Worm (Caenorhabditis elegans) whole organism, L2 larva: ENCODE results near the gene srbc-44.

Experiments used
- F13H6.1 ChIP-seq: sonication (generic microtip); optimal IDR thresholded peaks from 2 replicates; lab custom pipeline; 2016; ENCODE audit warnings: missing genetic modification characterization, missing compliant biosample characterization
- R02D3.7 ChIP-seq: fragments of 150-350 bp; optimal IDR thresholded peaks from 2 replicates; lab custom pipeline; 2014; ENCODE audit warnings: missing biosample characterization, missing genetic modification characterization
- Y55F3AM.14 ChIP-seq: fragments of 200-800 bp; sonication (Bioruptor generic); optimal IDR thresholded peaks from 2 replicates; lab custom pipeline; 2018; ENCODE audit warnings: mild to moderate bottlenecking, missing genetic modification characterization, missing compliant biosample characterization
- ZK546.5 ChIP-seq: sonication (generic microtip); optimal IDR thresholded peaks from 2 replicates; lab custom pipeline; 2017; ENCODE audit warnings: missing biosample characterization, missing genetic modification characterization
- aly-2 ChIP-seq: fragments of 150-350 bp; optimal IDR thresholded peaks from 2 replicates; lab custom pipeline; 2014; ENCODE audit warnings: missing biosample characterization, missing genetic modification characterization
- blmp-1 ChIP-seq: sonication (generic microtip); optimal IDR thresholded peaks from 2 replicates; lab custom pipeline; 2017; ENCODE audit warnings: missing genetic modification characterization, mild to moderate bottlenecking, missing compliant biosample characterization, antibody characterized with exemption, moderate library complexity; ENCODE audit not compliant: insufficient read depth
- crh-2 ChIP-seq: sonication (generic microtip); optimal IDR thresholded peaks from 2 replicates; lab custom pipeline; 2017; ENCODE audit warnings: missing biosample characterization, missing genetic modification characterization
- egl-27 ChIP-seq: sonication (generic microtip); optimal IDR thresholded peaks from 3 replicates; lab custom pipeline; 2017; ENCODE audit warnings: missing biosample characterization, missing genetic modification reagents, missing genetic modification characterization
- fos-1 ChIP-seq: fragments of 150-350 bp; optimal IDR thresholded peaks from 2 replicates; lab custom pipeline; 2014; ENCODE audit warnings: missing biosample characterization, missing genetic modification characterization
- gmeb-1 ChIP-seq: fragments of 150-350 bp; optimal IDR thresholded peaks from 2 replicates; lab custom pipeline; 2014; ENCODE audit warnings: missing biosample characterization, missing genetic modification characterization
- lin-11 ChIP-seq: fragments of 150-350 bp; sonication (generic microtip); optimal IDR thresholded peaks from 2 replicates; lab custom pipeline; 2014; ENCODE audit warnings: missing biosample characterization, missing genetic modification characterization, inconsistent platforms, mixed read lengths
- lin-39 ChIP-seq: fragments of 150-350 bp; optimal IDR thresholded peaks from 2 replicates; lab custom pipeline; 2014; ENCODE audit warnings: missing biosample characterization, missing genetic modification reagents, missing genetic modification characterization
- lsy-2 ChIP-seq, 2 experiments: fragments of 150-350 bp in 1 of 2; sonication (generic microtip) in 1 of 2; optimal IDR thresholded peaks; 2 replicates each; lab custom pipeline; 2014 to 2017; ENCODE audit warnings: missing biosample characterization in 2 of 2, missing genetic modification characterization in 2 of 2
- mbf-1 ChIP-seq: sonication (generic microtip); optimal IDR thresholded peaks from 2 replicates; lab custom pipeline; 2017; ENCODE audit warnings: missing biosample characterization, missing genetic modification characterization
- nhr-12 ChIP-seq: fragments of 150-350 bp; optimal IDR thresholded peaks from 2 replicates; lab custom pipeline; 2014; ENCODE audit warnings: missing biosample characterization, missing genetic modification characterization
- nhr-129 ChIP-seq: fragments of 150-350 bp; optimal IDR thresholded peaks from 2 replicates; lab custom pipeline; 2014; ENCODE audit warnings: missing biosample characterization, missing genetic modification characterization
- nhr-21 ChIP-seq: fragments of 150-350 bp; optimal IDR thresholded peaks from 2 replicates; lab custom pipeline; 2014; ENCODE audit warnings: missing biosample characterization, missing genetic modification characterization
- nhr-237 ChIP-seq: fragments of 150-350 bp; optimal IDR thresholded peaks from 2 replicates; lab custom pipeline; 2014; ENCODE audit warnings: missing biosample characterization, missing genetic modification characterization
- nhr-25 ChIP-seq: fragments of 150-350 bp; sonication (generic microtip); optimal IDR thresholded peaks from 3 replicates; lab custom pipeline; 2014; ENCODE audit warnings: missing biosample characterization, missing genetic modification characterization
- nhr-6 ChIP-seq: fragments of 150-350 bp; optimal IDR thresholded peaks from 2 replicates; lab custom pipeline; 2014; ENCODE audit warnings: missing biosample characterization, missing genetic modification characterization
- nhr-77 ChIP-seq: fragments of 150-350 bp; optimal IDR thresholded peaks from 2 replicates; lab custom pipeline; 2014; ENCODE audit warnings: missing biosample characterization, missing genetic modification characterization
- skn-1 ChIP-seq: sonication (generic microtip); optimal IDR thresholded peaks from 2 replicates; lab custom pipeline; 2017; ENCODE audit warnings: missing biosample characterization, missing genetic modification characterization
- sma-9 ChIP-seq, 2 experiments: fragments of 150-350 bp in 1 of 2; sonication (generic microtip) in 1 of 2; optimal IDR thresholded peaks; 2 replicates each; lab custom pipeline; 2014 to 2016; ENCODE audit warnings: missing genetic modification characterization in 2 of 2, mild to moderate bottlenecking in 1 of 2, missing biosample characterization in 1 of 2, missing compliant biosample characterization in 1 of 2, missing genetic modification reagents in 1 of 2, moderate library complexity in 1 of 2
- unc-55 ChIP-seq: fragments of 150-350 bp; sonication (generic microtip); optimal IDR thresholded peaks from 3 replicates; lab custom pipeline; 2014; ENCODE audit warnings: missing biosample characterization, missing genetic modification reagents, missing genetic modification characterization
- zag-1 ChIP-seq: fragments of 150-350 bp; optimal IDR thresholded peaks from 2 replicates; lab custom pipeline; 2014; ENCODE audit warnings: missing biosample characterization, missing genetic modification characterization
- ztf-1 ChIP-seq: fragments of 200-800 bp; sonication (Bioruptor generic); conservative IDR thresholded peaks from 2 replicates; pipeline ENCODE4 v1.3.6; 2022; ENCODE audit warnings: missing genetic modification characterization, missing compliant biosample characterization
- ztf-11 ChIP-seq: sonication (generic microtip); optimal IDR thresholded peaks from 2 replicates; lab custom pipeline; 2017; ENCODE audit warnings: missing biosample characterization, missing genetic modification characterization
- ztf-4 ChIP-seq: fragments of 150-350 bp; optimal IDR thresholded peaks from 2 replicates; lab custom pipeline; 2014; ENCODE audit warnings: missing biosample characterization, missing genetic modification characterization

Gene srbc-44

ce11 chrV:12747431-12747830 lies 40.9 kb downstream of the srbc-44 start, which contains the start of gene C15C8.4:
C15C8.4 (minus strand) TSS chrV:12747463.
- no peak for TF ChIP-seq nhr-21 (tag; lab: Kevin White, UChicago)
- no peak for TF ChIP-seq unc-55 (GFP tag; lab: Kevin White, UChicago)
- TF ChIP-seq egl-27 (tag; lab: Kevin White, UChicago), result no peak
- TF ChIP-seq nhr-237 (tag; lab: Kevin White, UChicago), result no peak
- TF ChIP-seq zag-1 (tag; lab: Kevin White, UChicago), result no peak
- TF ChIP-seq ztf-1 (GFP tag; lab: Robert Waterston, UW), result no peak
- TF ChIP-seq lsy-2 (tag; optimal IDR thresholded peaks at IDR 0.05; lab: Kevin White, UChicago), result no peak

- TF ChIP-seq F13H6.1 (tag; lab: Kevin White, UChicago) (peak; percentile 6), nhr-25 (no peak), fos-1 (tag; lab: Kevin White, UChicago) (peak; percentile 63)
Observed at ce11 chrV:12744979-12745378, 43.4 kb downstream of the srbc-44 start, which contains the start of gene C15C8.7. C15C8.7 (minus strand) TSS chrV:12745050.

- no peak for TF ChIP-seq lin-39 (tag; lab: Kevin White, UChicago)
Observed at ce11 chrV:12743778-12744502, 44.4 kb downstream of the srbc-44 start.

ce11 chrV:12741684-12742083 lies 46.7 kb downstream of the srbc-44 start, which contains the start of gene hrg-7:
hrg-7 (plus strand) TSS chrV:12742041.
- TF ChIP-seq ztf-11 (tag; lab: Kevin White, UChicago), result no peak
- TF ChIP-seq R02D3.7 (tag; lab: Kevin White, UChicago), result no peak
- TF ChIP-seq aly-2 (tag; lab: Kevin White, UChicago), result no peak
- TF ChIP-seq F13H6.1 (tag; lab: Kevin White, UChicago), result no peak
- TF ChIP-seq Y55F3AM.14 (GFP tag; lab: Kevin White, UChicago), result no peak
- peak; percentile 96 for TF ChIP-seq nhr-129 (tag; lab: Kevin White, UChicago)
- no peak for TF ChIP-seq nhr-21 (tag; lab: Kevin White, UChicago)
- TF ChIP-seq nhr-25, result no peak
- TF ChIP-seq nhr-77 (tag; lab: Kevin White, UChicago), result no peak
- TF ChIP-seq nhr-6 (tag; lab: Kevin White, UChicago), result no peak
- TF ChIP-seq fos-1 (tag; lab: Kevin White, UChicago), result peak; percentile 82
- no peak for TF ChIP-seq ztf-4 (tag; lab: Kevin White, UChicago)
- TF ChIP-seq sma-9 (GFP tag; optimal IDR thresholded peaks at IDR 0.05; lab: Kevin White, UChicago), result peak; percentile 54
- no peak for TF ChIP-seq sma-9 (tag; optimal IDR thresholded peaks at IDR 0.05; lab: Kevin White, UChicago)
- no peak for TF ChIP-seq lsy-2 (tag; optimal IDR thresholded peaks at IDR 0.05; lab: Kevin White, UChicago)
- no peak for TF ChIP-seq ZK546.5 (tag; lab: Kevin White, UChicago)
- TF ChIP-seq skn-1 (tag; lab: Kevin White, UChicago), result no peak
- no peak for TF ChIP-seq mbf-1
- peak; percentile 70 for TF ChIP-seq crh-2 (tag; lab: Kevin White, UChicago)
- TF ChIP-seq lin-11, result no peak
- no peak for TF ChIP-seq blmp-1 (tag; lab: Kevin White, UChicago)
- no peak for TF ChIP-seq nhr-237 (tag; lab: Kevin White, UChicago)
- peak; percentile 8 for TF ChIP-seq gmeb-1
- TF ChIP-seq nhr-12, result no peak
